Fruit fly (Drosophila melanogaster) whole organism, larva: ENCODE data around the gene CG43880.

Experiments used
- noc ChIP-seq: fragments of 200-800 bp; sonication (Bioruptor generic); optimal IDR thresholded peaks from 3 replicates; lab custom pipeline; 2019; ENCODE audit warnings: missing biosample characterization, mild to moderate bottlenecking, missing genetic modification characterization, moderate library complexity

The CG43880 gene

dm6 chr3L:7949778-7950177 lies 3.7 kb upstream of the CG43880 start:
- TF ChIP-seq noc: no peak

DNA sequence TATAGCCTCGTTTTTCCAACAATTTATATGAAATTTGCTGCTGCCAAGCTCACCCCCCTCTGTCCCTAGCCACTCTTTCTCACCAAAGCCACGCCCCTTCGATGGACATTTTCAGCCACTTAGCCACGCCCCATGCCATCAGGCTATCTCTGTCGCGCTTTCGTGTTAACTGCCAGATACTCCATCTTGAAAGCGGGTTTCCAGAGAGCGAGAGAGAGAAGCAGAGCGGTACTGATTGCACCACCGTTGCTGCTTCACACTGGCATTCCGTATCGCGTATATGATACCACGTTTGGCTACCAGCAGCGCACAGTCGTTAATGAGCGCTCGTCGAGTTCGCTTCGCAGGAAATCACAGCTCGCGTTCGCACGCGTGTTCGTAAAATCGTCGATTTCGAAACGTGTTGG lies 1.8 kb upstream of the CG43880 start, which contains the start of gene exex:
TSS of gene exex (plus strand) at position 307 of the 407 bp plus-strand sequence.
- peak; percentile 63 for TF ChIP-seq noc

DNA sequence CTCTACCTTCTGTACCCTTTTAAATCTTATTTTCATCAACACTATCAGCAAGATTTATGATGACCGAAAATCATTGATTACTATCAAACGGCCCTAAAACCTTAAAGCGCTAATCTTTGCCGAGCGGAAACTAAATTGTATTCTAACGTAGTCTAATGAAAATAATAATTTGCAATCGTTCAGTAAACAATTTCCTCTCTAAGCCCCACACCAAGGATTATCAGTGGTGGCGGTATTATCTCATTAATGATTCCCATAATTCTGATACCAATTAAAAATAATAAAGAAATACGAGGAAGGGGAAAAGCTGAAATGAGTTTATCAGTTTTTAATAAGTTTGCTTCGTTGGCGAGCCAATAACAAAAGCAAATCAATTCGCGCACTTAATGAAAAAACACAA lies 2.2 kb downstream of the CG43880 start:
- TF ChIP-seq noc: peak; percentile 4

DNA sequence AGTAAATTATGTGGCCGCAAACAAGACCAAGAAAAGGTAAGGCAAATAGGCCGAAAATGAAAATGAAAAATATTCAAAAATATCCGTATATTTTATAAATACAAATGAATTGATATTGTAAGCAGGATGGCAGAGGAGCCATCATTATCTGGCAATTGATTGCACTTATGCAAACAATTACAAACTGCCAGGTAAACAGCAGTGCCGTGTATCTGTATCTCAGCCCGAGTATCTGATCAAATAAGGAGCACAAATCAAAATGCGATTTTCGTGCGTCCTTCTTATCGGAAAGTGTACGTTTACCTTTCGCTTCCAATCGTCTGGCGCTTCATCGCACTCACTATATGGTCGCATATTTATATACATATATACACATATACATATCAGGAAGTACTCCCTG lies 3.1 kb downstream of the CG43880 start:
- no peak for TF ChIP-seq noc

- peak; percentile 91 for TF ChIP-seq noc
Observed at dm6 chr3L:7942403-7942952, 3.6 kb downstream of the CG43880 start.

DNA sequence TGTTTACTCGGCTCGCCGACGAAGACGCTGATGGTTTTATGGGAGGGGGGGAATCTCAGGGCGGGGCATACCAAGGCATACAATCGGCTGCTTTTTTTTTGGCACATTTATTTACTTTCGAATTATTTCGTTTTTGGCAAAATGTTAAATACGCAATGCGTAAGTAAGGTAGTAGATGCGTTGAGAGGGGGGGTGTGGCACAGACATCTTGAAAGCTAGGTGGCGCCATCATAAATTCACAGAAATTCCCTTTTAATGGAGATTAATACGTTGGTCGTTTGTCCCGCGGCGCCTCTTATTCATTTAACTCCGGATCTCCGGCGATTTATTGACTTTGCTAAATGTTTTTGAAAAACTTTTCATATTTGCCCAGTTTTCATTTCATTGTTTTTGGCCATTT lies 4.6 kb downstream of the CG43880 start:
- TF ChIP-seq noc: no peak

DNA sequence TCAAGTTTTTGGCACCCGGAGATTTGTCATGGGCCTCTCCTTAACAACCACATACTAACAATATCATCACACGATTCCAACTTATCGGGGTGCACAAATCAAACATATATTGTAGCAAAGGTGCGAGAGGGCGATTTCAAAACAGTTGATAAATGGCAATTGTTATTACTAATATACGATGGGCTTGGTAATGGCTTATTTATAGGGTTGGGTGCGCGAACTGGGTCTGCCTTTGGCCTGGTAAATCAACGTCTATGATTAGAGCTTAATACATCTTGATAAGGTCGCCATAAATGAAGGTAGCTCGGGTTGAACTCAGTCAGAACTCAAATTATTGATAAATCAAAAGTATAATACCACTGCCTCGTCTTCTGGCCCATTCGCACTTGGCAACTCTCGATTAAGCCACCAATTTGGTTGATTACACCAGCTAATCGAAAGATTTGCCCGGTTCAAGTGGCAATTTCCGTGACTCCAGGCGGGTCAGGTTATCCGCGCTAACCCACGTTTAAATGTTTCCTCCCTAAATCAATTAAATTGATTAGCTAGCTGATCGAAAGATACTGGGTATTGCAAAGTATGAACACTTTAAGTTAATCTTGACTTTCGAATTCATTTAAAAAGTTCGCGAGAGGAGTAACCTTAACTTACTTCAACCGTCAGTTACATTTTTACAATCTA lies 5.4 kb downstream of the CG43880 start:
- TF ChIP-seq noc: peak; percentile 93

DNA sequence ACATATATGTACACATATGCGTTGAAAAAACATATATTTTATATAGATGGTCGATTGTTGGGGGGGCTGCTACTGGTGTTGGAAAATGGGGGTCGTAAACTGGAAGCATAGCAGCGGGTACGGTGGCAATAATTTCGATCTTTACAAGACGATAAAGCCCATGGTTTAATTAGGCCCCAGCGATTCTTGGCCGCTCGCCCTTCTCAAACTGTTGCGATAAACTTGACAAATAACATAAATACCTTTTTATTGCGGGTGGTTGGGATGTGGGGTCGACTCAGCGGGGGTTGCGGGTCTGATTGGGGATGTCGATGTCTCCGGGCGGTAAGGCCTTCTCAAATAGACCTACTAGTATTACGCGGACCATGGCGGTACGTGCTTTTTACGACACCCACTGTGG lies 7.5 kb downstream of the CG43880 start:
- TF ChIP-seq noc: no peak

dm6 chr3L:7935933-7936494 lies 10.1 kb downstream of the CG43880 start, which contains the start of the genes syd and Srp9:
Gene syd (minus strand): TSS chr3L:7936120.
Gene Srp9 (plus strand): TSS chr3L:7936373.
- TF ChIP-seq noc: no peak

dm6 chr3L:7935409-7935932 lies 10.7 kb downstream of the CG43880 start:
- no peak for TF ChIP-seq noc

DNA sequence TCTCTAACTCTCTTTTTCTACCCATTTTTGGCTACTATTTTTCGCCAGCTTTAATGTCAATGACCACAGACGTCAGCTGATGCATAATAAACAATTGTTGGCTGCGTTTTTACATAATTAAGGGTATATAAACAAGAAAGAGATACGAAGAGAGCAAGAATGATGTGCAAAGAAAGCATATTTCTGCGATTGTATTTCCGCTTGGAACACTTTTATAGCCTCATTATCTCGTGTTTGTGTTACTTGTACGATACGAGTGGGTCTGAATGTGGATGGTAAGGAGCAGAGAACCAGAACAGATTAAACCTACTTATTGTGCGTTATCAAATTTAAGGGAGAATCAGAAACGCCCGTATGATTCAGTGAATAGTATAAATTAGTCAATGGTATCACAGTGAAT lies 11.3 kb downstream of the CG43880 start:
- TF ChIP-seq noc: peak; percentile 56

dm6 chr3L:7934200-7934599 lies 11.9 kb downstream of the CG43880 start:
- no peak for TF ChIP-seq noc

DNA sequence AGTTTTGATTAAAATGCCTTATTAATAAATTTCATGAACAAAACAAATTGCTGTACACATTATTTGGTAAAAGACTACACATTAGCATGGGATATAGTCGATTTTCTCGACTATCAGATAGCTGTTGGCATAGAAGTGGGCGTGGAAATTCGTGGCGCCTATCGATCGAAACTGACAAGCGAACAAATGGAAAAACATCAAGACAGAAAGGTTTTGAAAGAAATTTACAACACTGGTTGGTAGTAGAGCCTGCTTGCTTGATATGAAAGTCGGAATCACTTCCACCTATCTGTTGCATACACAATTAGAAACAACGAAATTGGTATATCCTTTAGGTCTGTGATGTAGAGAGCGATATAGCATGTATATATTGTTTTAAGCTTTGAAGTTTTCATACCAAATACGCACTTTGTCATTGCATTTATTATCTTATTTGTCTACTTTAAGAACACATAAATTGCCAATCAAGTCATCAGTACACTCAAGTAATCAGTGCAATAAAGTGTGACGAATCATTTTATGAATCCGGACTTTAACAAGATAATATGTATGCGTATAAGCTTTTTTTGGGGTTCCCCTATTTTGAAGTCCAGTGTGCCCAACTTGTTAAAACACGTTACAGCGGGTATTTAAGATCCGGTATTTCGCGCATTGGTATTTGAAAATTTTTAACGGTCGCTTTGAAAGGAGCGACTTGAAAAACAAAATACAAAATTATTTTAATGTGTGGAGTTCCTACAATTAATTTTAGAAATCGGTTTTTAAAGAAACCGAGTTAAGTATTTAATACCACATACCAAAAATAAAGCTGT lies 30.1 kb downstream of the CG43880 start:
- no peak for TF ChIP-seq noc

- TF ChIP-seq noc: no peak
Observed at dm6 chr3L:7914969-7915596, 31.0 kb downstream of the CG43880 start, which contains the start of gene Tmem43. Gene Tmem43 (minus strand): TSS chr3L:7915120.

DNA sequence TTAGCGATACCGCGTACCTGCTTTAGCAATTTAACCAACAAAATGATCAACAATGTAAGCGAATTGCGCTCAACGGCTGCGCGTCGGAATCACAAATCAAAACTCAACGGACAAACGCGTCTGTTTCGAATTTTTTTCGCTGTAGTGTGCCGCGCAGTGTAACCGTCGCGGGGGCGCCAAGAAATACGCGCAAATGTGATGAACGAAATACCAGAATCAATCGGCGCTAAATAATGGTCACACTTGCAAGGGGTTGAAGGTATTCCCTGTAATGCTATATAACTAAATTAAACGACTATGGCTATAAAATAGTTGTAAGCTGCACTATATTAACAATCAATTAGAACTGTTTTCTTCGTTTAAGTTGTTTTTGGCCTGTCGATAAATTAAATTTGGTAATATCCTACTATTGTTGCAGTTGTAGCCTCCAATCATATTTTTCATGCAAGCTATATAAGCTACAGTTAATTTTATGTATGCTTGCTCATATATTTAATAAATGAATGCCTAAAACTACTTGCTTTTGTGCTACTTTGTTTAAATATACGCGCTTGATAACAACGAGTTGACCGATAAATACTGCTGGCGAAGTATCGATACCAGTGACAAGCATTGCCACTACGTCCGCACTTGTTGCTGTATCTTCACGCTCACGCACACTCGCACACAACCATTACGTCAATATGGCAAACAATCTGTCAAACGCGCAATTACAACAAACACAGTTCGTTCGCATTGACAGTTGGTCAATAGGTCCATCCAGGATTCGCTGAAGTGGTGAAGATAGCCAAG lies 34.2 kb downstream of the CG43880 start, which contains the start of the genes pbl and CG8281:
TSS of gene pbl (minus strand) at position 190 of the 792 bp plus-strand sequence.
TSS of gene CG8281 (plus strand) at position 699 of the 792 bp plus-strand sequence.
- TF ChIP-seq noc: peak; percentile 10
